Worm (Caenorhabditis elegans) whole organism, midembryonic: ENCODE measurements around the gene twk-43.

ENCODE experiments used
- klf-2 ChIP-seq: fragments of 200-800 bp; sonication (Bioruptor generic); conservative IDR thresholded peaks from 2 replicates; pipeline ENCODE4 v1.3.6; 2022; ENCODE audit warnings: missing genetic modification reagents, missing genetic modification characterization, missing compliant biosample characterization
- ztf-29 ChIP-seq: fragments of 200-800 bp; sonication (Bioruptor generic); IDR thresholded peaks from 2 replicates; pipeline ENCODE4 v1.3.6; 2022; ENCODE audit warnings: missing genetic modification reagents, missing genetic modification characterization, missing compliant biosample characterization

DNA sequence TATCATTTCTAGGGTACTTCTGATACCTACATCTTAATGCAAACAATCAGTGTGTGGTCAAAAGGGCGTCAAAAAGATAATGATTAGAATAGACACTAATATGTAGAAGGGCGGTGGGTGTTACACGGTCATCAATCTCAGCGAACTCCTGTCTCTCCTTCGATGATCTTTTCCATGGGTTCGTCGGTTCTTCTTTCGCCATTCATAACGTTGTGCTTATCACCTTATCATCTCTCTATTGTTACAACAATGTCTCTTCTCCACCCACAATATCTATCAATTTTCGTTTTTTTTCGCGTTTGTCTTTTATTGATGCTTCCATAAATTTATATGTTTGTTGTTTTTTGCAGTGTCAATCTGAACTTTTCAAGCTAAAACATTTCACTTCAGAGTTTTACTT, 44.6 kb upstream of the twk-43 start, which contains the start of gene ceh-79:
- TF ChIP-seq ztf-29 (GFP tag; lab: Robert Waterston, UW) (no peak), klf-2 (no peak)
